Fruit fly (Drosophila melanogaster): ENCODE measurements around the gene Prosbeta3.
A peak's percentile ranks its signal among the peaks of the same experiment; 100 is the strongest.

The Prosbeta3 gene

dm6 chr3R:9047561-9048465, 41.8 kb upstream of the Prosbeta3 start, which contains the start of gene Rel (continued):
- peak; percentile 3 for TF ChIP-seq gfzf (GFP tag; optimal IDR thresholded peaks at IDR 0.05)
- peak; percentile 32 to 89 for TF ChIP-seq crp (GFP tag; optimal IDR thresholded peaks at IDR 0.05)
- peak; percentile 74 for TF ChIP-seq CG10267 (tag; optimal IDR thresholded peaks at IDR 0.05)
- no peak for TF ChIP-seq CG1024 (GFP tag; IDR thresholded peaks at IDR 0.05)
- TF ChIP-seq CG17829 (tag; optimal IDR thresholded peaks at IDR 0.05) = peak; percentile 86
- TF ChIP-seq CG10565 (GFP tag; optimal IDR thresholded peaks at IDR 0.05) = no peak
- peak; percentile 42 for TF ChIP-seq kni (GFP tag; optimal IDR thresholded peaks at IDR 0.05)
- peak; percentile 85 for TF ChIP-seq grau (tag; optimal IDR thresholded peaks at IDR 0.05)
- TF ChIP-seq tin (GFP tag; optimal IDR thresholded peaks at IDR 0.05) = peak; percentile 63
- TF ChIP-seq cg (GFP tag; optimal IDR thresholded peaks at IDR 0.05) = peak; percentile 75
- TF ChIP-seq CG8089 (GFP tag; optimal IDR thresholded peaks at IDR 0.05) = peak; percentile 13
- no peak for TF ChIP-seq Xrp1 (GFP tag; IDR thresholded peaks at IDR 0.05)
- TF ChIP-seq Atf6 (GFP tag; IDR thresholded peaks at IDR 0.05) = no peak
- TF ChIP-seq zfh2 (GFP tag; optimal IDR thresholded peaks at IDR 0.05) = peak; percentile 30
- TF ChIP-seq CG7556 (GFP tag; optimal IDR thresholded peaks at IDR 0.05) = peak; percentile 73
- peak; percentile 37 for TF ChIP-seq Fer2 (tag; optimal IDR thresholded peaks at IDR 0.05)
- peak; percentile 94 for TF ChIP-seq mirr (GFP tag; optimal IDR thresholded peaks at IDR 0.05)
- TF ChIP-seq CG34376 (GFP tag; optimal IDR thresholded peaks at IDR 0.05) = peak; percentile 94
- peak; percentile 69 for TF ChIP-seq pfk (GFP tag; optimal IDR thresholded peaks at IDR 0.05)
- TF ChIP-seq NFAT (GFP tag; IDR thresholded peaks at IDR 0.05) = no peak
- TF ChIP-seq CG9797 (GFP tag; optimal IDR thresholded peaks at IDR 0.05) = peak; percentile 6
- TF ChIP-seq Hr3 (GFP tag; optimal IDR thresholded peaks at IDR 0.05) = peak; percentile 75
- TF ChIP-seq Fer1 (GFP tag; optimal IDR thresholded peaks at IDR 0.05) = peak; percentile 41
- peak; percentile 59 for TF ChIP-seq bcd (GFP tag; optimal IDR thresholded peaks at IDR 0.05)
- no peak for TF ChIP-seq prd (optimal IDR thresholded peaks at IDR 0.05)
- no peak for TF ChIP-seq prd (GFP tag; IDR thresholded peaks at IDR 0.05)
- no peak for TF ChIP-seq Drgx (GFP tag; IDR thresholded peaks at IDR 0.05)
- no peak for TF ChIP-seq D (optimal IDR thresholded peaks at IDR 0.05)
- peak; percentile 70 for TF ChIP-seq D (GFP tag; optimal IDR thresholded peaks at IDR 0.05)
- peak; percentile 11 for TF ChIP-seq CG31365 (tag; optimal IDR thresholded peaks at IDR 0.05)
- peak; percentile 5 for TF ChIP-seq CG6683 (GFP tag; optimal IDR thresholded peaks at IDR 0.05)
- no peak for TF ChIP-seq Ravus (GFP tag; IDR thresholded peaks at IDR 0.05)
- no peak for TF ChIP-seq bowl (GFP tag; IDR thresholded peaks at IDR 0.05)
- TF ChIP-seq CG7745 (tag; optimal IDR thresholded peaks at IDR 0.05) = no peak
- TF ChIP-seq CG15601 (tag; optimal IDR thresholded peaks at IDR 0.05) = peak; percentile 77
- peak; percentile 82 for TF ChIP-seq kay (GFP tag; optimal IDR thresholded peaks at IDR 0.05)
- TF ChIP-seq Asciz (GFP tag; optimal IDR thresholded peaks at IDR 0.05) = no peak
- peak; percentile 99 for TF ChIP-seq CG12769 (tag; optimal IDR thresholded peaks at IDR 0.05)
- peak; percentile 87 for TF ChIP-seq CG8924 (tag; optimal IDR thresholded peaks at IDR 0.05)
- TF ChIP-seq wor (GFP tag; IDR thresholded peaks at IDR 0.05) = no peak
- peak; percentile 79 for TF ChIP-seq CG33557 (GFP tag; optimal IDR thresholded peaks at IDR 0.05)
- TF ChIP-seq CG6272 (GFP tag; IDR thresholded peaks at IDR 0.05) = 0 out of 2 replicates have a peak, but pooled peaks have one; percentile 44
- TF ChIP-seq CG15696 (tag; optimal IDR thresholded peaks at IDR 0.05) = peak; percentile 78
- TF ChIP-seq BEAF-32 (GFP tag; optimal IDR thresholded peaks at IDR 0.05) = peak; percentile 72
- peak; percentile 30 to 79 for TF ChIP-seq Hr51 (GFP tag; optimal IDR thresholded peaks at IDR 0.05)
- peak; percentile 56 for TF ChIP-seq Six4 (GFP tag; optimal IDR thresholded peaks at IDR 0.05)
- TF ChIP-seq Blimp-1 (GFP tag; optimal IDR thresholded peaks at IDR 0.05) = peak; percentile 83
- peak; percentile 34 for TF ChIP-seq Hmr (GFP tag; optimal IDR thresholded peaks at IDR 0.05)

Data from whole organism, embryonic.